Worm (Caenorhabditis elegans) whole organism, young adult: ENCODE measurements around the gene hil-6.

ENCODE experiments used
- B0019.2 ChIP-seq: fragments of 200-800 bp; sonication (Bioruptor generic); conservative IDR thresholded peaks from 2 replicates; pipeline ENCODE4 v1.3.6; 2022; ENCODE audit warnings: missing genetic modification reagents, missing genetic modification characterization, missing compliant biosample characterization
- F10E7.11 ChIP-seq: sonication (generic microtip); optimal IDR thresholded peaks from 2 replicates; lab custom pipeline; 2017; ENCODE audit warnings: mild to moderate bottlenecking, missing genetic modification characterization, moderate library complexity, missing compliant biosample characterization
- F33H1.4 ChIP-seq: fragments of 200-800 bp; sonication (Bioruptor generic); IDR thresholded peaks from 2 replicates; pipeline ENCODE4 v1.3.6; 2022; ENCODE audit warnings: missing genetic modification reagents, missing genetic modification characterization, missing compliant biosample characterization
- F52B5.7 ChIP-seq: sonication (generic microtip); optimal IDR thresholded peaks from 2 replicates; lab custom pipeline; 2016; ENCODE audit warnings: mild to moderate bottlenecking, missing genetic modification characterization, missing compliant biosample characterization
- F57A8.1 ChIP-seq: fragments of 200-800 bp; sonication (Bioruptor generic); optimal IDR thresholded peaks from 2 replicates; lab custom pipeline; 2018; ENCODE audit warnings: mild to moderate bottlenecking, missing genetic modification characterization, moderate library complexity, missing compliant biosample characterization
- T07F8.4 ChIP-seq: sonication (generic microtip); optimal IDR thresholded peaks from 2 replicates; lab custom pipeline; 2016; ENCODE audit warnings: mild to moderate bottlenecking, missing genetic modification characterization, moderate library complexity, missing compliant biosample characterization
- Y95B8A.8 ChIP-seq: fragments of 200-800 bp; sonication (Bioruptor generic); IDR thresholded peaks from 2 replicates; pipeline ENCODE4 v1.3.6; 2022; ENCODE audit warnings: missing genetic modification reagents, missing genetic modification characterization, missing compliant biosample characterization
- aptf-2 ChIP-seq: fragments of 200-800 bp; sonication (Bioruptor generic); conservative IDR thresholded peaks from 2 replicates; pipeline ENCODE4 v1.3.6; 2022; ENCODE audit warnings: missing genetic modification reagents, missing genetic modification characterization, missing compliant biosample characterization
- attf-3 ChIP-seq: fragments of 200-800 bp; sonication (Bioruptor generic); conservative IDR thresholded peaks from 2 replicates; pipeline ENCODE4 v1.3.6; 2022; ENCODE audit warnings: missing genetic modification reagents, missing genetic modification characterization, missing compliant biosample characterization
- attf-6 ChIP-seq: fragments of 200-800 bp; sonication (Bioruptor generic); IDR thresholded peaks from 2 replicates; pipeline ENCODE4 v1.3.6; 2022; ENCODE audit warnings: missing genetic modification reagents, missing genetic modification characterization, missing compliant biosample characterization
- bed-2 ChIP-seq: fragments of 200-800 bp; sonication (Bioruptor generic); IDR thresholded peaks from 2 replicates; pipeline ENCODE4 v1.3.6; 2022; ENCODE audit warnings: missing genetic modification reagents, missing genetic modification characterization, missing compliant biosample characterization
- ccch-3 ChIP-seq: fragments of 200-800 bp; sonication (Bioruptor generic); optimal IDR thresholded peaks from 2 replicates; lab custom pipeline; 2018; ENCODE audit warnings: mild to moderate bottlenecking, missing genetic modification characterization, missing compliant biosample characterization
- ceh-40 ChIP-seq: fragments of 200-800 bp; sonication (Bioruptor generic); IDR thresholded peaks from 2 replicates; pipeline ENCODE4 v1.3.6; 2022; ENCODE audit warnings: missing genetic modification characterization, missing compliant biosample characterization
- ceh-79 ChIP-seq: sonication (generic microtip); optimal IDR thresholded peaks from 2 replicates; lab custom pipeline; 2017; ENCODE audit warnings: mild to moderate bottlenecking, missing genetic modification characterization, missing compliant biosample characterization
- dox-1 ChIP-seq: fragments of 200-800 bp; sonication (Bioruptor generic); IDR thresholded peaks from 2 replicates; pipeline ENCODE4 v1.3.6; 2022; ENCODE audit warnings: missing genetic modification reagents, missing genetic modification characterization, missing compliant biosample characterization
- efl-1 ChIP-seq: fragments of 150-350 bp; optimal IDR thresholded peaks from 2 replicates; lab custom pipeline; 2014; ENCODE audit warnings: missing biosample characterization, missing genetic modification reagents, missing genetic modification characterization
- egl-18 ChIP-seq: fragments of 200-800 bp; sonication (Bioruptor generic); IDR thresholded peaks from 2 replicates; pipeline ENCODE4 v1.3.6; 2022; ENCODE audit warnings: missing genetic modification reagents, missing genetic modification characterization, missing compliant biosample characterization
- ekl-4 ChIP-seq: fragments of 200-800 bp; sonication (Bioruptor generic); IDR thresholded peaks from 2 replicates; pipeline ENCODE4 v1.3.6; 2022; ENCODE audit warnings: missing genetic modification reagents, missing genetic modification characterization, missing compliant biosample characterization
- him-1 ChIP-seq: sonication (generic microtip); optimal IDR thresholded peaks from 2 replicates; lab custom pipeline; 2016; ENCODE audit warnings: missing genotype, missing genetic modification reagents, missing genetic modification characterization, missing compliant biosample characterization
- hmg-1.2 ChIP-seq: fragments of 200-800 bp; sonication (Bioruptor generic); IDR thresholded peaks from 2 replicates; pipeline ENCODE4 v1.3.6; 2022; ENCODE audit warnings: missing genetic modification reagents, missing genetic modification characterization, missing compliant biosample characterization
- hmg-20 ChIP-seq: fragments of 200-800 bp; sonication (Bioruptor generic); IDR thresholded peaks from 2 replicates; pipeline ENCODE4 v1.3.6; 2022; ENCODE audit warnings: missing genetic modification reagents, missing genetic modification characterization, missing compliant biosample characterization
- hsf-1 ChIP-seq: fragments of 200-800 bp; sonication (Bioruptor generic); IDR thresholded peaks from 2 replicates; pipeline ENCODE4 v1.3.6; 2022; ENCODE audit warnings: missing genetic modification reagents, missing genetic modification characterization, missing compliant biosample characterization
- let-526 ChIP-seq: fragments of 200-800 bp; sonication (Bioruptor generic); IDR thresholded peaks from 2 replicates; pipeline ENCODE4 v1.3.6; 2022; ENCODE audit warnings: missing genetic modification reagents, missing genetic modification characterization, missing compliant biosample characterization
- lin-26 ChIP-seq: fragments of 200-800 bp; sonication (Bioruptor generic); IDR thresholded peaks from 2 replicates; pipeline ENCODE4 v1.3.6; 2022; ENCODE audit warnings: missing genetic modification reagents, missing genetic modification characterization, missing compliant biosample characterization
- lin-35 ChIP-seq, 3 experiments: fragments of 150-350 bp in 2 of 3; sonication (generic microtip) in 1 of 3; optimal IDR thresholded peaks; 2 replicates each; lab custom pipeline; 2014 to 2018; ENCODE audit warnings: missing biosample characterization in 3 of 3, missing genetic modification characterization in 3 of 3, missing genetic modification reagents in 3 of 3
- lin-54 ChIP-seq: fragments of 200-800 bp; sonication (Bioruptor generic); optimal IDR thresholded peaks from 2 replicates; lab custom pipeline; 2018; ENCODE audit warnings: mild to moderate bottlenecking, missing genetic modification characterization, missing compliant biosample characterization
- lsy-27 ChIP-seq: sonication (generic microtip); optimal IDR thresholded peaks from 2 replicates; lab custom pipeline; 2017; ENCODE audit warnings: missing genetic modification characterization, mild to moderate bottlenecking, missing compliant biosample characterization, antibody characterized with exemption, missing genotype, borderline replicate concordance; ENCODE audit not compliant: insufficient read depth
- madf-10 ChIP-seq: sonication (generic microtip); optimal IDR thresholded peaks from 2 replicates; lab custom pipeline; 2016; ENCODE audit warnings: mild to moderate bottlenecking, missing genetic modification characterization, missing compliant biosample characterization
- madf-3 ChIP-seq: fragments of 200-800 bp; sonication (Bioruptor generic); IDR thresholded peaks from 2 replicates; pipeline ENCODE4 v1.3.6; 2022; ENCODE audit warnings: missing genetic modification reagents, missing genetic modification characterization, missing compliant biosample characterization
- madf-6 ChIP-seq: fragments of 200-800 bp; sonication (Bioruptor generic); IDR thresholded peaks from 2 replicates; pipeline ENCODE4 v1.3.6; 2022; ENCODE audit warnings: missing genetic modification reagents, missing genetic modification characterization, missing compliant biosample characterization
- mcd-1 ChIP-seq: fragments of 200-800 bp; sonication (Bioruptor generic); IDR thresholded peaks from 2 replicates; pipeline ENCODE4 v1.3.6; 2022; ENCODE audit warnings: missing genetic modification reagents, missing genetic modification characterization, missing compliant biosample characterization
- mxl-1 ChIP-seq: sonication (generic microtip); optimal IDR thresholded peaks from 2 replicates; lab custom pipeline; 2016; ENCODE audit warnings: missing genetic modification characterization, missing compliant biosample characterization
- nfyb-1 ChIP-seq: fragments of 200-800 bp; sonication (Bioruptor generic); IDR thresholded peaks from 2 replicates; pipeline ENCODE4 v1.3.6; 2022; ENCODE audit warnings: missing genetic modification reagents, missing genetic modification characterization, missing compliant biosample characterization
- nhr-90 ChIP-seq: sonication (generic microtip); optimal IDR thresholded peaks from 2 replicates; lab custom pipeline; 2016; ENCODE audit warnings: missing genotype, mild to moderate bottlenecking, missing genetic modification characterization, missing compliant biosample characterization
- rcor-1 ChIP-seq: fragments of 200-800 bp; sonication (Bioruptor generic); IDR thresholded peaks from 2 replicates; pipeline ENCODE4 v1.3.6; 2022; ENCODE audit warnings: missing genetic modification reagents, missing genetic modification characterization, missing compliant biosample characterization
- snpc-1.1 ChIP-seq: sonication (generic microtip); optimal IDR thresholded peaks from 2 replicates; lab custom pipeline; 2017; ENCODE audit warnings: missing genetic modification characterization, mild to moderate bottlenecking, missing compliant biosample characterization, antibody characterized with exemption, moderate library complexity, missing genotype, missing genetic modification reagents; ENCODE audit not compliant: insufficient read depth
- snpc-1.3 ChIP-seq: sonication (generic microtip); optimal IDR thresholded peaks from 2 replicates; lab custom pipeline; 2017; ENCODE audit warnings: missing genetic modification characterization, mild to moderate bottlenecking, missing compliant biosample characterization, antibody characterized with exemption, moderate library complexity, missing genotype, missing genetic modification reagents; ENCODE audit not compliant: insufficient read depth
- snpc-3.4 ChIP-seq: sonication (generic microtip); optimal IDR thresholded peaks from 2 replicates; lab custom pipeline; 2017; ENCODE audit warnings: missing genetic modification characterization, mild to moderate bottlenecking, missing compliant biosample characterization, antibody characterized with exemption, moderate library complexity, missing genotype, missing genetic modification reagents
- snpc-4 ChIP-seq, 5 experiments: fragments of 150-350 bp in 1 of 5; sonication (generic microtip) in 4 of 5; optimal IDR thresholded peaks; 2 replicates each; lab custom pipeline; 2014 to 2018; ENCODE audit warnings: missing genetic modification characterization in 5 of 5, missing biosample characterization in 3 of 5, antibody characterized with exemption in 2 of 5, mild to moderate bottlenecking in 2 of 5, missing compliant biosample characterization in 2 of 5, missing genotype in 2 of 5, moderate library complexity in 2 of 5, missing genetic modification reagents in 1 of 5
- tbp1 ChIP-seq: fragments of 200-800 bp; sonication (Bioruptor generic); optimal IDR thresholded peaks from 2 replicates; lab custom pipeline; 2018; ENCODE audit warnings: mild to moderate bottlenecking, missing genetic modification characterization, missing compliant biosample characterization
- tbx-9 ChIP-seq: sonication (generic microtip); optimal IDR thresholded peaks from 2 replicates; lab custom pipeline; 2016; ENCODE audit warnings: borderline replicate concordance, missing genetic modification characterization, inconsistent platforms, missing compliant biosample characterization
- zfh-2 ChIP-seq: fragments of 200-800 bp; sonication (Bioruptor generic); conservative IDR thresholded peaks from 2 replicates; pipeline ENCODE4 v1.3.6; 2022; ENCODE audit warnings: missing genetic modification reagents, missing genetic modification characterization, missing compliant biosample characterization
- ztf-18 ChIP-seq: sonication (generic microtip); optimal IDR thresholded peaks from 2 replicates; lab custom pipeline; 2016; ENCODE audit warnings: missing genotype, mild to moderate bottlenecking, missing genetic modification characterization, missing compliant biosample characterization
- ztf-3 ChIP-seq: fragments of 200-800 bp; sonication (Bioruptor generic); optimal IDR thresholded peaks from 2 replicates; lab custom pipeline; 2018; ENCODE audit warnings: mild to moderate bottlenecking, missing genetic modification characterization, missing compliant biosample characterization

The hil-6 gene

ce11 chrV:2068728-2069443 lies 37.5 kb upstream of the hil-6 start:
- TF ChIP-seq T07F8.4 (no peak), efl-1 (GFP tag; lab: Kevin White, UChicago) (no peak), madf-6 (GFP tag; lab: Robert Waterston, UW) (peak; percentile 50), F57A8.1 (GFP tag; lab: Kevin White, UChicago) (no peak), lsy-27 (tag; lab: Kevin White, UChicago) (no peak), hmg-20 (GFP tag; lab: Robert Waterston, UW) (no peak), aptf-2 (GFP tag; lab: Robert Waterston, UW) (no peak), attf-6 (0 out of 2 replicates have a peak, but pooled peaks have one; percentile 40), snpc-1.1 (tag; lab: Kevin White, UChicago) (no peak), madf-3 (peak; percentile 52; the same call in 1 of the 2 replicates), dox-1 (GFP tag; lab: Robert Waterston, UW) (peak; percentile 32; the same call in 1 of the 2 replicates), tbx-9 (no peak), F33H1.4 (GFP tag; lab: Robert Waterston, UW) (0 out of 2 replicates have a peak, but pooled peaks have one; percentile 7), lin-26 (GFP tag; lab: Robert Waterston, UW) (peak; percentile 7; the same call in 1 of the 2 replicates), rcor-1 (no peak), mxl-1 (tag; lab: Kevin White, UChicago) (peak; percentile 8), attf-3 (no peak), nfyb-1 (GFP tag; lab: Robert Waterston, UW) (no peak), madf-10 (tag; lab: Kevin White, UChicago) (no peak), hmg-1.2 (GFP tag; lab: Robert Waterston, UW) (no peak), F10E7.11 (tag; lab: Kevin White, UChicago) (no peak), zfh-2 (GFP tag; lab: Robert Waterston, UW) (peak; percentile 62), ekl-4 (GFP tag; lab: Robert Waterston, UW) (peak; percentile 58), snpc-3.4 (tag; lab: Kevin White, UChicago) (peak; percentile 13), snpc-1.3 (tag; lab: Kevin White, UChicago) (peak; percentile 28), Y95B8A.8 (GFP tag; lab: Robert Waterston, UW) (no peak; the same call in 1 of the 2 replicates), tbp1 (GFP tag; lab: Kevin White, UChicago) (peak; percentile 8)
- TF ChIP-seq, all 124 proteins: peak for 12

DNA sequence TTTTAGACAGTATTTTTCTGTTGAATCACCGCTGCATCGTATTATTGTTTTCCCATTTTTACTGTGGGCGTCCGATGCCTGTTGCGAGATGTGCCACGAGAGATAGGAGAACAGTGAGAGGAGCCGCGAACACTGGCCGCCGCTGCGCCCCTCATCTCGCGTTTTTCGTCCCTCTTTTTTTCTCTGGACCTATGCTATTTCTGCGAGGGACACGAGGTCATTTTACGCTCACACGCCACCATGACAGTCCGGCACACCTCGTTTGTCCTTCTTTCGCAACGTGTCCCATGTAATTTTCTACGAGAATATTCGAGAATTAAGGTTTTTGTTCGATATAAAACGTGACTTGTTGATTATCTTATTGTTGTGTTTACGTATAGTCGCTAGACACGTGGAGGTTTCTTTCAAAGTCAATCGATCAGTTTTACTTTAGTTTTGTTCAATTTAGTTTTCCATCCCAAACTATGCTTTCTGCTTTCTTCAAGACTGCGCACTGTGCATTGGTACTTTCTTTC lies 36.7 kb upstream of the hil-6 start, which contains the start of gene lbp-9:
Gene lbp-9 (plus strand): TSS at position 465 of the 515 bp plus-strand sequence.
- no peak for TF ChIP-seq bed-2 (GFP tag; lab: Robert Waterston, UW)
- no peak for TF ChIP-seq nhr-90 (tag; lab: Kevin White, UChicago)
- no peak for TF ChIP-seq lin-35 (GFP tag; optimal IDR thresholded peaks at IDR 0.05; lab: Kevin White, UChicago)
- TF ChIP-seq efl-1 (GFP tag; lab: Kevin White, UChicago): no peak
- TF ChIP-seq ztf-18 (tag; lab: Kevin White, UChicago): peak; percentile 44
- TF ChIP-seq madf-10 (tag; lab: Kevin White, UChicago): peak; percentile 34
- no peak for TF ChIP-seq B0019.2 (GFP tag; lab: Robert Waterston, UW)
- TF ChIP-seq F52B5.7 (tag; lab: Kevin White, UChicago): no peak
- TF ChIP-seq let-526 (GFP tag; lab: Robert Waterston, UW): no peak
- TF ChIP-seq mcd-1 (GFP tag; lab: Robert Waterston, UW): peak; percentile 19; the same call in 1 of the 2 replicates
- no peak for TF ChIP-seq ccch-3 (GFP tag; lab: Kevin White, UChicago)
- TF ChIP-seq ceh-40 (GFP tag; lab: Robert Waterston, UW): peak; percentile 80
- TF ChIP-seq snpc-4 (GFP tag; optimal IDR thresholded peaks at IDR 0.05; lab: Kevin White, UChicago): no peak
- TF ChIP-seq snpc-4 (tag; optimal IDR thresholded peaks at IDR 0.05; lab: Kevin White, UChicago): peak in 1 of 4 experiments; percentile 12
- no peak for TF ChIP-seq him-1
- peak; percentile 60 for TF ChIP-seq T07F8.4
- no peak for TF ChIP-seq ceh-79
- peak; percentile 71; the same call in 1 of the 2 replicates for TF ChIP-seq lin-26 (GFP tag; lab: Robert Waterston, UW)
- TF ChIP-seq hsf-1 (GFP tag; lab: Robert Waterston, UW): peak; percentile 77
- no peak for TF ChIP-seq ztf-3 (GFP tag; lab: Kevin White, UChicago)
- no peak for TF ChIP-seq egl-18 (GFP tag; lab: Robert Waterston, UW)
- peak; percentile 51 for TF ChIP-seq lin-54
